Fruit fly (Drosophila melanogaster) whole organism, embryonic: ENCODE data around the gene CG10063.

Source experiments
- CG12391 ChIP-seq: fragments of 200-800 bp; sonication (Bioruptor generic); optimal IDR thresholded peaks from 3 replicates; lab custom pipeline; 2018; ENCODE audit warnings: missing biosample characterization, mild to moderate bottlenecking, missing genetic modification characterization, moderate library complexity
- CG14710 ChIP-seq: fragments of 200-800 bp; sonication (Bioruptor generic); optimal IDR thresholded peaks from 3 replicates; lab custom pipeline; 2019; ENCODE audit warnings: missing biosample characterization, mild to moderate bottlenecking, missing genetic modification characterization, moderate library complexity
- CG16815 ChIP-seq: fragments of 200-800 bp; sonication (Bioruptor generic); optimal IDR thresholded peaks from 3 replicates; lab custom pipeline; 2017; ENCODE audit warnings: missing biosample characterization, mild to moderate bottlenecking, missing genetic modification characterization
- CG2116 ChIP-seq: fragments of 200-800 bp; sonication (Bioruptor generic); optimal IDR thresholded peaks from 3 replicates; lab custom pipeline; 2018; ENCODE audit warnings: missing biosample characterization, mild to moderate bottlenecking, missing genetic modification characterization
- CG2678 ChIP-seq: fragments of 200-800 bp; sonication (Bioruptor generic); optimal IDR thresholded peaks from 3 replicates; lab custom pipeline; 2019; ENCODE audit warnings: missing biosample characterization, mild to moderate bottlenecking, missing genetic modification characterization, moderate library complexity
- CG2712 ChIP-seq: fragments of 200-800 bp; optimal IDR thresholded peaks from 3 replicates; lab custom pipeline; 2019; ENCODE audit warnings: missing biosample characterization, mild to moderate bottlenecking, missing genetic modification characterization, moderate library complexity
- CG31224 ChIP-seq: fragments of 200-800 bp; sonication (Bioruptor generic); IDR thresholded peaks from 2 replicates; pipeline ENCODE4 v1.3.6; 2022; ENCODE audit warnings: missing biosample characterization, missing genetic modification characterization
- CG33557 ChIP-seq: fragments of 200-800 bp; sonication (Bioruptor generic); optimal IDR thresholded peaks from 2 replicates; lab custom pipeline; 2019; ENCODE audit warnings: missing biosample characterization, mild to moderate bottlenecking, missing genetic modification characterization, moderate library complexity
- CG3726 ChIP-seq: fragments of 200-800 bp; sonication (Bioruptor generic); IDR thresholded peaks from 3 replicates; pipeline ENCODE4, ENCODE4 v1.3.6; 2022; ENCODE audit warnings: missing biosample characterization, missing genetic modification characterization
- CG4707 ChIP-seq: fragments of 200-800 bp; sonication (Bioruptor generic); optimal IDR thresholded peaks from 2 replicates; lab custom pipeline; 2018; ENCODE audit warnings: missing biosample characterization, mild to moderate bottlenecking, missing genetic modification characterization, moderate library complexity
- CG4730 ChIP-seq: fragments of 200-800 bp; sonication (Bioruptor generic); IDR thresholded peaks from 2 replicates; pipeline ENCODE4 v1.3.6; 2022; ENCODE audit warnings: missing biosample characterization, missing genetic modification characterization
- CG4820 ChIP-seq: fragments of 200-800 bp; sonication (Bioruptor generic); optimal IDR thresholded peaks from 3 replicates; lab custom pipeline; 2016; ENCODE audit warnings: missing biosample characterization, missing genetic modification characterization
- CG6689 ChIP-seq: fragments of 200-800 bp; sonication (Bioruptor generic); IDR thresholded peaks from 2 replicates; pipeline ENCODE4 v1.3.6; 2022; ENCODE audit warnings: missing biosample characterization, missing genetic modification characterization
- CG9215 ChIP-seq: fragments of 200-800 bp; sonication (Bioruptor generic); IDR thresholded peaks from 2 replicates; pipeline ENCODE4 v1.3.6; 2022; ENCODE audit warnings: missing biosample characterization, missing genetic modification characterization
- Chrac-16 ChIP-seq: fragments of 200-800 bp; sonication (Bioruptor generic); optimal IDR thresholded peaks from 3 replicates; lab custom pipeline; 2016; ENCODE audit warnings: missing biosample characterization, missing genetic modification characterization
- Drgx ChIP-seq: fragments of 200-800 bp; sonication (Bioruptor generic); IDR thresholded peaks from 2 replicates; pipeline ENCODE4 v1.3.6; 2022; ENCODE audit warnings: missing biosample characterization, missing genetic modification characterization
- Eip74EF ChIP-seq, 2 experiments: fragments of 200-800 bp in 1 of 2; fragments of >200 bp in 1 of 2; sonication (Bioruptor generic) in 1 of 2; optimal IDR thresholded peaks; 2 replicates each; lab custom pipeline; 2017 to 2019; ENCODE audit warnings: missing biosample characterization in 2 of 2, missing genetic modification characterization in 2 of 2, mild to moderate bottlenecking in 1 of 2, moderate library complexity in 1 of 2
- H15 ChIP-seq: fragments of 200-800 bp; sonication (Bioruptor generic); IDR thresholded peaks from 3 replicates; pipeline ENCODE4 v1.3.6; 2022; ENCODE audit warnings: missing biosample characterization, missing genetic modification characterization
- HHEX ChIP-seq: fragments of 200-800 bp; sonication (Bioruptor generic); optimal IDR thresholded peaks from 3 replicates; lab custom pipeline; 2017; ENCODE audit warnings: missing biosample characterization, mild to moderate bottlenecking, missing genetic modification characterization, missing genetic modification reagents
- MBD-R2 ChIP-seq: fragments of 200-800 bp; sonication (Bioruptor generic); IDR thresholded peaks from 2 replicates; pipeline ENCODE4 v1.3.6; 2022; ENCODE audit warnings: missing biosample characterization, missing genetic modification characterization
- Max ChIP-seq: fragments of 200-800 bp; sonication (Bioruptor generic); optimal IDR thresholded peaks from 2 replicates; lab custom pipeline; 2016; ENCODE audit warnings: missing biosample characterization, mild to moderate bottlenecking, missing genetic modification characterization
- Med ChIP-seq: fragments of 200-800 bp; sonication (Bioruptor generic); peaks from one replicate; lab custom pipeline; 2016; ENCODE audit warnings: missing biosample characterization, missing genetic modification characterization, mild to moderate bottlenecking, inconsistent platforms, moderate library complexity
- NC2α ChIP-seq: fragments of 200-800 bp; sonication (Bioruptor generic); optimal IDR thresholded peaks from 2 replicates; lab custom pipeline; 2016; ENCODE audit warnings: missing biosample characterization, missing genetic modification characterization
- Nf-YC ChIP-seq: fragments of 200-800 bp; optimal IDR thresholded peaks from 3 replicates; lab custom pipeline; 2019; ENCODE audit warnings: missing biosample characterization, mild to moderate bottlenecking, missing genetic modification characterization, moderate library complexity
- Ptx1 ChIP-seq: fragments of 200-800 bp; sonication (Bioruptor generic); IDR thresholded peaks from 2 replicates; pipeline ENCODE4 v1.3.6; 2022; ENCODE audit warnings: missing biosample characterization, missing genetic modification characterization
- Rfx ChIP-seq: fragments of 200-800 bp; sonication (Bioruptor generic); IDR thresholded peaks from 2 replicates; pipeline ENCODE4 v1.3.6; 2022; ENCODE audit warnings: missing biosample characterization, missing genetic modification characterization
- Sox102F ChIP-seq: fragments of 200-800 bp; sonication (Bioruptor generic); optimal IDR thresholded peaks from 2 replicates; lab custom pipeline; 2018; ENCODE audit warnings: missing biosample characterization, mild to moderate bottlenecking, missing genetic modification characterization, moderate library complexity
- Xrp1 ChIP-seq: fragments of 200-800 bp; sonication (Bioruptor generic); IDR thresholded peaks from 2 replicates; pipeline ENCODE4 v1.3.6; 2022; ENCODE audit warnings: missing biosample characterization, missing genetic modification characterization
- gsb-n ChIP-seq: fragments of 200-800 bp; sonication (Bioruptor generic); optimal IDR thresholded peaks from 3 replicates; lab custom pipeline; 2018; ENCODE audit warnings: missing biosample characterization, mild to moderate bottlenecking, missing genetic modification characterization
- insv ChIP-seq, 2 experiments: fragments of 200-800 bp; sonication (Bioruptor generic); optimal IDR thresholded peaks; 3 replicates each; lab custom pipeline; 2016 to 2018; ENCODE audit warnings: missing biosample characterization in 2 of 2, missing genetic modification characterization in 2 of 2
- kah ChIP-seq: fragments of 200-800 bp; sonication (Bioruptor generic); optimal IDR thresholded peaks from 2 replicates; lab custom pipeline; 2018; ENCODE audit warnings: missing biosample characterization, mild to moderate bottlenecking, missing genetic modification characterization
- pan ChIP-seq, 4 experiments: fragments of >200 bp in 3 of 4; fragments of 200-800 bp in 1 of 4; sonication (Bioruptor generic) in 1 of 4; optimal IDR thresholded peaks in 3 of 4; IDR thresholded peaks in 1 of 4; 2 replicates each; pipeline versions ENCODE4 v1.3.6 to Lab custom; 2017 to 2022; ENCODE audit warnings: missing biosample characterization in 2 of 4, missing genetic modification characterization in 2 of 4, mixed read lengths in 1 of 4
- phol ChIP-seq: fragments of 200-800 bp; sonication (Bioruptor generic); optimal IDR thresholded peaks from 3 replicates; lab custom pipeline; 2018; ENCODE audit warnings: missing biosample characterization, mild to moderate bottlenecking, missing genetic modification characterization, moderate library complexity
- sd ChIP-seq: fragments of 200-800 bp; sonication (Bioruptor generic); optimal IDR thresholded peaks from 3 replicates; lab custom pipeline; 2018; ENCODE audit warnings: missing biosample characterization, mild to moderate bottlenecking, missing genetic modification characterization, moderate library complexity
- sim ChIP-seq: fragments of 200-800 bp; sonication (Bioruptor generic); IDR thresholded peaks from 2 replicates; pipeline ENCODE4 v1.3.6; 2022; ENCODE audit warnings: missing biosample characterization, missing genetic modification characterization
- ssp ChIP-seq: fragments of 200-800 bp; sonication (Bioruptor generic); IDR thresholded peaks from 2 replicates; pipeline ENCODE4 v1.3.6; 2022; ENCODE audit warnings: missing biosample characterization, missing genetic modification characterization
- sug ChIP-seq: fragments of 200-800 bp; optimal IDR thresholded peaks from 2 replicates; lab custom pipeline; 2019; ENCODE audit warnings: missing biosample characterization, mild to moderate bottlenecking, missing genetic modification characterization, moderate library complexity
- wor ChIP-seq: fragments of 200-800 bp; sonication (Bioruptor generic); IDR thresholded peaks from 2 replicates; pipeline ENCODE4 v1.3.6; 2022; ENCODE audit warnings: missing biosample characterization, missing genetic modification characterization

Gene CG10063

DNA sequence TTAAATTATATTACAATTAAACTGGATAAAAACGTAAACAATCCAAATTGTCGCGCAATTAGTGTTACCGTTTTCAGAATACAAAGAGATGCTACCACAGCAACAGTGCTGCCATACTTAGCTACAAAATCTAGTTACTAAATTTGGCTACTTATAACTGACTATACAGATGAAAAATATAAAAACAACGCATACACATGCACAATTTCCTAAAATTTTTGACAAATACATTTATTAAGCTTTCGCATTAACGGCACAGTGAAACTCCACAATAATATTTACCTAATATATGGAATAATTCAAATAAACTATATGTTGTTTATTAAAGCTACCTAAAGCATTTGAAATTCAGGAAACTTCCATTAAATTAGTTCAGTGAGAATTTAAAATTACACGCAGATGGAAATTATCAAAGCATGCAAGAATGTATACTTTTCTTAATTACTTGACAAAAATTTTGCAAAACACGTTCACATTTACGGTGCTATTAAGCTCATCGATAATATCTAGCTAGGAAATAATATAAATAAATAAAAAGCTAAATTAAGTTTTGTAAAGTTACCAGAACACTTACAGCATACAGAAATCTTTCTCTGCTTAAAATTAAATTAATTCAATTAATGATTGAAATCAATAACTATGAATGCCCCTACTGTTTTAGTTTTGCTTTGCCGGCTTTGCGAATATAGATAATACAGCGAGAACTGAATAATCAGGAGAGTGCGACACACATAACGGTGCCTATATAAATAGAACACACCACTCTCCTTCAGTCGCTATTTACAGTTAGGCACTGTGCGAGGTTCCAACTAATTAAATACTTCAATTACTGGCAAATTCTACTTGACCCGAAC lies 3.1 kb downstream of the CG10063 start, which contains the start of the genes Mis12 and CG9953 (continued):
- TF ChIP-seq Max (GFP tag; lab: Kevin White, UChicago) (peak; percentile 17), Ptx1 (GFP tag; lab: Robert Waterston, UW) (peak; percentile 62; the same call in 1 of the 2 replicates), gsb-n (tag; lab: Kevin White, UChicago) (no peak), CG31224 (no peak), Xrp1 (GFP tag; lab: Robert Waterston, UW) (peak; percentile 25; the same call in 1 of the 2 replicates), Eip74EF (GFP tag; optimal IDR thresholded peaks at IDR 0.05; lab: Kevin White, UChicago) (peak in 1 of 2 experiments; percentile 17), CG33557 (GFP tag; lab: Kevin White, UChicago) (peak; percentile 43), CG14710 (tag; lab: Kevin White, UChicago) (peak; percentile 56), CG2678 (peak; percentile 54), phol (tag; lab: Kevin White, UChicago) (peak; percentile 48), CG4820 (GFP tag; lab: Kevin White, UChicago) (peak; percentile 16), sug (tag; lab: Kevin White, UChicago) (peak; percentile 7), CG9215 (GFP tag; lab: Robert Waterston, UW) (peak; percentile 32; the same call in 1 of the 2 replicates), CG6689 (GFP tag; lab: Robert Waterston, UW) (peak; percentile 70), H15 (GFP tag; lab: Robert Waterston, UW) (peak; percentile 43; the same call in 1 of the 3 replicates), Med (GFP tag; lab: Kevin White, UChicago) (peak; percentile 65), Chrac-16 (GFP tag; lab: Kevin White, UChicago) (peak; percentile 1), wor (GFP tag; lab: Robert Waterston, UW) (no peak), Nf-YC (tag; lab: Kevin White, UChicago) (peak; percentile 51), Sox102F (GFP tag; lab: Kevin White, UChicago) (peak; percentile 12), MBD-R2 (peak; percentile 68), sim (peak; percentile 40; the same call in 1 of the 2 replicates), CG4730 (GFP tag; lab: Robert Waterston, UW) (0 out of 2 replicates have a peak, but pooled peaks have one; percentile 25), pan (optimal IDR thresholded peaks at IDR 0.05; lab: Kevin White, UChicago) (no peak), pan (GFP tag; optimal IDR thresholded peaks at IDR 0.05 in 1 of 2, IDR thresholded peaks at IDR 0.05 in 1 of 2) (peak in 1 of 2 experiments; percentile 76), CG16815 (GFP tag; lab: Kevin White, UChicago) (peak; percentile 37), CG3726 (no peak), Rfx (GFP tag; lab: Robert Waterston, UW) (peak; percentile 30; the same call in 1 of the 2 replicates), HHEX (GFP tag; lab: Kevin White, UChicago) (no peak), CG2712 (tag; lab: Kevin White, UChicago) (peak; percentile 56), ssp (peak; percentile 54), insv (GFP tag; optimal IDR thresholded peaks at IDR 0.05; lab: Kevin White, UChicago) (no peak), CG4707 (GFP tag; lab: Kevin White, UChicago) (no peak), CG2116 (GFP tag; lab: Kevin White, UChicago) (peak; percentile 9), CG12391 (tag; lab: Kevin White, UChicago) (peak; percentile 64)

DNA sequence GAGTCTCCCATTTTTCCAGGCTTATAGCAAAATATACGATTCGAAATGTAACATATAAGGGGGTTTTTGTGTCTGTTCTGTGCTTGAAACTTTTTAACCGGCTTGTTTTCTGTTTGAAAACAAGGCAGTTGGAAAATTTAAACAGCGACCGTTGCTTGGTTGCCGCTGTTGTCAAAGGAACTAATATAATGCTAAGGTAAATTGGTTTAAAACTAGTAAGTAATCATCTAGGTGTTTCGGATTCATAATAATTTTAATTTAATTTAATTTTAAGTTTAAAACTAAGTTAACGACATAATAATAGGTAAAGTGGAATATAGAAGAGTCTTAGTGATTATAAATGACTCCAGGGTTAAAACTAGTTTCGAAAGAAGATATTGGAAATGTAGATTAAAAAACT lies 4.5 kb downstream of the CG10063 start, which contains the start of gene CG10064:
CG10064 (minus strand) TSS at position 101 of the 400 bp plus-strand sequence.
- TF ChIP-seq kah (GFP tag; lab: Kevin White, UChicago) (no peak), Drgx (no peak), NC2α (GFP tag; lab: Kevin White, UChicago) (no peak), sd (no peak)
